Worm (Caenorhabditis elegans): ENCODE measurements around the gene tyra-3.

tyra-3 gene

DNA sequence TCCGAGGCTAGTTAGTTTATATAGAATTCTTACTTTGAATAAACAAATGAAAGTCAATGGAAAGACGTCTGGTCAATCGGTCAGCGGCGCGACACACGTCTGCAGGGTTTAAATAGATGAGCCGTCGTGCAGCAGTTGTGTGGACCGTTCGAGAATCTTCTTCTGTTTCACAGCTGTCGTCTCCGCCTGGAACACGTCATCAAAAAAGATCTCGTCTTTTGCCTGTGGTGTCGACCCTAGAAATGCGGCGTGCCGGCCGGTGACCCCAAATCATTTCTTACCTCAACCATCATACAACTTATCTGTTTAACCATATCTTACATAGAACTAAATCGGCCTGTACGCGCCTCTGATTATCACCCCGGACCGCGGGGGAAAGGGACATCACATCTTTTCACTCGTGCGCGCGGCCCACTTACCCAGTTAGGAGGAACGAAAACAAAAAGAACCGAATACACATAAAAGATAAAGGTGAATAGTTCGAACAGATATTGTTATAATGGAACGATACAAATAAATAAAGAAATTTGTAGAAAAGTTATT, 24.3 kb downstream of the tyra-3 start:
- TF ChIP-seq sma-9 (GFP tag; optimal IDR thresholded peaks at IDR 0.05) (peak; percentile 40), sma-9 (tag; optimal IDR thresholded peaks at IDR 0.05) (no peak), sma-3 (GFP tag; optimal IDR thresholded peaks at IDR 0.05) (peak; percentile 28), nhr-10 (tag; optimal IDR thresholded peaks at IDR 0.05) (no peak), F13H6.1 (tag; optimal IDR thresholded peaks at IDR 0.05) (peak; percentile 33), nhr-21 (tag; optimal IDR thresholded peaks at IDR 0.05) (peak; percentile 9), gmeb-1 (tag; optimal IDR thresholded peaks at IDR 0.05) (no peak), nhr-23 (tag; optimal IDR thresholded peaks at IDR 0.05) (no peak), nhr-11 (tag; optimal IDR thresholded peaks at IDR 0.05) (no peak), ceh-82 (tag; optimal IDR thresholded peaks at IDR 0.05) (no peak), elt-3 (tag; optimal IDR thresholded peaks at IDR 0.05) (no peak), zag-1 (tag; optimal IDR thresholded peaks at IDR 0.05) (no peak), nhr-129 (tag; optimal IDR thresholded peaks at IDR 0.05) (no peak), nhr-6 (tag; optimal IDR thresholded peaks at IDR 0.05) (no peak), C34F6.9 (tag; optimal IDR thresholded peaks at IDR 0.05) (no peak), aly-2 (tag; optimal IDR thresholded peaks at IDR 0.05) (no peak), blmp-1 (tag; optimal IDR thresholded peaks at IDR 0.05; ENCODE audit: insufficient read depth) (peak; percentile 15), snpc-4 (tag; optimal IDR thresholded peaks at IDR 0.05) (no peak), ztf-4 (tag; optimal IDR thresholded peaks at IDR 0.05) (no peak), dmd-4 (tag; optimal IDR thresholded peaks at IDR 0.05) (no peak)

DNA sequence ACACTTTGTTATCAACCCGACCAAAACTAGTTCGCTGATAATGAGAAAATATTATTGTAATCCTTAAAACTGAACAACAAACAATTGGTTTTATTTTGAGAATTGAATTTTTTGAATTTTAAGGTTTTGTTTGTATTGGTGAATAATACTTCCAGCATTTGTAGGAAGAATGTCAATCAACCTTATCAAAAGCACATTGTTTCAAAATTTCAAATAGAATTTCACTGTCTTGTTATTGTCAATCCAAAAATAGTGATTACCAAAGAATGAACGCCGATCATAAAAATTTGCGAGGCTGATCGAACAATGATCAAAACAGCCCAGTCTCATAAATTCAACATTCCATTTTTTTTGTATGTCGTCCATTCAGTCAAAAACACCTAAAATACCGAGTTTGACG, 26.6 kb downstream of the tyra-3 start:
- TF ChIP-seq lin-39 (tag; optimal IDR thresholded peaks at IDR 0.05) (no peak), ztf-4 (tag; optimal IDR thresholded peaks at IDR 0.05) (no peak), elt-3 (tag; optimal IDR thresholded peaks at IDR 0.05) (no peak), skn-1 (tag; optimal IDR thresholded peaks at IDR 0.05) (no peak)

DNA sequence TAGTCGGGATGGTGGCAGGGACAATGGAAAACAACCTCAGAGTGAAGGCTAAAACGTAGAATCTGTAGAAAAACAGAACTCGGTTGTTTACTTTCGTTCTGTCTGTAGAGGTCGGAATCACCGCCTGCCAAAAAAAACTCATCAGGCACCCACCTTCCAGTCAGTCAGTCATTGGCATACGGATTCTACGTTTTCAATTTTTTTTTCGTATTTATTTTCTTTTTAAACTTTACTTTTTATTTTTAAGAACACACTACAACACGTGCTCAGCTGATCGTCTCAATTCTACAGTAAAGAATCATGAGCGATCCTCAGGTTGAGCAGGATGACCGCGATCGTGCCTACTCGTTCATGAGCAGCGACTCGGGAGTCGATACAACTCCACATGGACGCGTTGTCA, 28.7 kb downstream of the tyra-3 start, which contains the start of gene lfi-1:
Gene lfi-1, plus strand, starts transcription at position 301 of the 400 bp plus-strand sequence.
- TF ChIP-seq nhr-21 (tag; optimal IDR thresholded peaks at IDR 0.05) (no peak), nhr-10 (tag; optimal IDR thresholded peaks at IDR 0.05) (no peak), nhr-237 (tag; optimal IDR thresholded peaks at IDR 0.05) (no peak), nhr-23 (tag; optimal IDR thresholded peaks at IDR 0.05) (no peak), unc-62 (GFP tag; optimal IDR thresholded peaks at IDR 0.05) (no peak), nhr-25 (tag; optimal IDR thresholded peaks at IDR 0.05) (no peak), lin-13 (GFP tag; optimal IDR thresholded peaks at IDR 0.05) (no peak), egl-27 (tag; optimal IDR thresholded peaks at IDR 0.05) (no peak)

DNA sequence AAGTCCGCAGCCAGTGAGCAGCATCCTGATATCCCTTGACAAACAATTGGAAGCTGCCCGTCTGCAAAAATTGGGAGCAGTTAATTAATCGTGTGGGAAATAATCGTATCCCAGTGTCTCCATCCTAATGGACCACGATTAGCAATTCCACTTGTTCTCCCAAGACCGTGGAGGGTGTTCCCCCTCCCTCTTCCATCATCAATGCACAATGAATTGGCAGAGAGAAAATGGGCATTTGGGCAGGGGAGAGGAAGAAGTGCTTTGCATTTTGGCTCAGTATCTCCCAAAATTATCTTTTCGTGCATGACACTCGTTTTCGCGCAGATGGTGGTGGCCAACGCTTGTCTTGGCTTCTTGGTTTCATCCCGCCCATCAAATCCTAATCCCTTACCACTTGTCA, 30.3 kb downstream of the tyra-3 start:
- TF ChIP-seq R02D3.7 (tag; optimal IDR thresholded peaks at IDR 0.05) (no peak), aly-2 (tag; optimal IDR thresholded peaks at IDR 0.05) (no peak), ztf-11 (tag; optimal IDR thresholded peaks at IDR 0.05) (no peak), skn-1 (tag; optimal IDR thresholded peaks at IDR 0.05) (no peak), unc-55 (GFP tag; optimal IDR thresholded peaks at IDR 0.05) (no peak), elt-1 (tag; optimal IDR thresholded peaks at IDR 0.05) (no peak)

DNA sequence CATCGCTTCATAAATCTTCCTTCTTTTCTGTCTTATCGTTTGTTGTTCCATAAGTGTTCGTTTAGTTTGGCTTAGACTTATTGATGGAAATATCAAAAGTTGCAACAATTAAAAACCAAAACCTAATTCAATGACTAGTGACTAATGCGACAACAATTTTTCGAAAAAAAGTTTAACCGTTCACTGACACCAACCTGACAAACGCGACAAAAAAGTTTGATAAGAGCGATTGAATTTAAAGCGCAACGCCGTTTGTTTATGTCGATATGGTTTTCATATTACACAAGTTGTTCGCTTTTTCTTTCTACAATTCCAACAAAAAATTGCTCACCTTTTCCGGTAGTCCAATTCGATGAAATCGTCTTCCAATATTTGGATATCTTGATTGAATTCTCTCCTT, 31.2 kb downstream of the tyra-3 start:
- no peak for TF ChIP-seq sem-4 (tag; optimal IDR thresholded peaks at IDR 0.05)
- peak; percentile 74 for TF ChIP-seq fos-1 (tag; optimal IDR thresholded peaks at IDR 0.05)

DNA sequence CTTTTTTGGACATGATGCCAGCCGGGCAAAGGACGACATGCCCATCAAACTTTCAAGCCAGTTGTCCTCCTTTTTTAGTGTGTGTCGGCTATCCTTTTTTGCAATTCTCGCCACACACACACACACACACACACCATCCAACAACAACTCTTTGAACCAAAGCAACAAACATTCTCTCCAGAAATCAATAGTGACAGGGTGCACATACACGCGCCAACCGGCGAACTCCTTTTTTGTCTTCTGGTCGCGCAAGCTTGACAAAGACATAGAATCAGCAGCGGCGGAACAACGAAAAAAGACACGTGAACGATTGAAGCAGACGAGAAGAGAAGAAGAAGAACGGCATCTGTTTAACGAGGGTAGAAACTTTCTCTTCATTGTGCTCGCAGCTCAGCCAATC, 33.2 kb downstream of the tyra-3 start:
- TF ChIP-seq ztf-1 (GFP tag; conservative IDR thresholded peaks at IDR 0.05), result no peak
- TF ChIP-seq unc-62 (GFP tag; optimal IDR thresholded peaks at IDR 0.05), result no peak
- no peak for TF ChIP-seq nhr-6 (tag; optimal IDR thresholded peaks at IDR 0.05)
- TF ChIP-seq R02D3.7 (tag; optimal IDR thresholded peaks at IDR 0.05), result no peak
- peak; percentile 14 for TF ChIP-seq nhr-129 (tag; optimal IDR thresholded peaks at IDR 0.05)
- no peak for TF ChIP-seq nhr-12 (tag; optimal IDR thresholded peaks at IDR 0.05)
- TF ChIP-seq nhr-11 (tag; optimal IDR thresholded peaks at IDR 0.05), result no peak
- no peak for TF ChIP-seq sma-3 (GFP tag; optimal IDR thresholded peaks at IDR 0.05)
- TF ChIP-seq lin-13 (GFP tag; optimal IDR thresholded peaks at IDR 0.05), result no peak
- peak in 1 of 2 experiments; percentile 8 for TF ChIP-seq mdl-1 (tag; optimal IDR thresholded peaks at IDR 0.05)
- peak; percentile 23 for TF ChIP-seq unc-55 (GFP tag; optimal IDR thresholded peaks at IDR 0.05)
- no peak for TF ChIP-seq nhr-77 (tag; optimal IDR thresholded peaks at IDR 0.05)
- no peak for TF ChIP-seq alr-1 (tag; optimal IDR thresholded peaks at IDR 0.05)
- TF ChIP-seq nhr-237 (tag; optimal IDR thresholded peaks at IDR 0.05), result no peak
- no peak for TF ChIP-seq ztf-11 (tag; optimal IDR thresholded peaks at IDR 0.05)
- no peak for TF ChIP-seq fos-1 (tag; optimal IDR thresholded peaks at IDR 0.05)
- no peak for TF ChIP-seq egl-27 (tag; optimal IDR thresholded peaks at IDR 0.05)
